Fruit fly (Drosophila melanogaster) S2 (cell line): ENCODE data around the gene CG2126.

Experiments
- CG8478 ChIP-seq: fragments of >200 bp; optimal IDR thresholded peaks from 2 replicates; lab custom pipeline; 2018
- CTCF ChIP-seq, 2 experiments: fragments of >200 bp; optimal IDR thresholded peaks; 2 replicates each; lab custom pipeline; 2018

DNA sequence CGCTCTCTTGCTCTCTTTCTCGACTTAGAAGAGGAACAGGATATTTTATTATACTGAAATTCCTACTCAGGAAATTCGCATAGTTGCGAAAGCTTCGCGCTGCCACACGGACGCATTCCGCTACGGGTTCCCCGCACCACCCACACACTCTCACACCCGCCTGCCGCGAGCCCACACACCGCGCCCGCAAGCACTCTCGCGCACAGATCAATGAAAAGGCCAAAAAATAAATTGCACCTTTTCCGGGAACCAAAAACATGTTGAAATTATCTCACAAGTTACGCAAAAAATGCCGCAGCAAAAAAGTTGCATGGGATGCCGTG is 36.5 kb upstream of the CG2126 start:
- TF ChIP-seq CG8478 (lab: Kevin White, UChicago) (no peak), CTCF (optimal IDR thresholded peaks at IDR 0.05; lab: Kevin White, UChicago) (no peak)
